Worm (Caenorhabditis elegans) whole organism, L1 larva: ENCODE data around the gene phf-15.

Experiments
- ceh-82 ChIP-seq, 3 experiments: fragments of 150-350 bp in 1 of 3; sonication (generic microtip) in 2 of 3; optimal IDR thresholded peaks; 2 replicates each; lab custom pipeline; 2014 to 2017; ENCODE audit warnings: missing biosample characterization in 3 of 3, missing genetic modification characterization in 3 of 3
- ceh-88 ChIP-seq: fragments of 200-800 bp; sonication (Bioruptor generic); IDR thresholded peaks from 2 replicates; pipeline ENCODE4 v1.3.6; 2022; ENCODE audit warnings: missing genetic modification characterization, missing compliant biosample characterization
- egl-27 ChIP-seq, 2 experiments: fragments of 150-350 bp in 1 of 2; sonication (generic microtip); optimal IDR thresholded peaks; 3 replicates each; lab custom pipeline; 2017 to 2018; ENCODE audit warnings: missing biosample characterization in 2 of 2, missing genetic modification characterization in 2 of 2, missing genetic modification reagents in 2 of 2
- elt-3 ChIP-seq, 6 experiments: fragments of 150-350 bp in 1 of 6; sonication (generic microtip); optimal IDR thresholded peaks; 2 replicates each; lab custom pipeline; 2017 to 2018; ENCODE audit warnings: missing biosample characterization in 6 of 6, missing genetic modification characterization in 6 of 6, inconsistent platforms in 1 of 6
- fkh-10 ChIP-seq: sonication (generic microtip); optimal IDR thresholded peaks from 2 replicates; lab custom pipeline; 2017; ENCODE audit warnings: missing biosample characterization, missing genetic modification reagents, missing genetic modification characterization
- lin-13 ChIP-seq: fragments of 150-350 bp; optimal IDR thresholded peaks from 2 replicates; lab custom pipeline; 2014; ENCODE audit warnings: missing biosample characterization, missing genetic modification reagents, missing genetic modification characterization
- lin-15B ChIP-seq: fragments of 150-350 bp; sonication (generic microtip); optimal IDR thresholded peaks from 3 replicates; lab custom pipeline; 2014; ENCODE audit warnings: missing biosample characterization, missing genetic modification characterization
- lin-39 ChIP-seq: fragments of 150-350 bp; optimal IDR thresholded peaks from 2 replicates; lab custom pipeline; 2014; ENCODE audit warnings: missing biosample characterization, missing genetic modification reagents, missing genetic modification characterization
- rnt-1 ChIP-seq: sonication (generic microtip); optimal IDR thresholded peaks from 2 replicates; lab custom pipeline; 2016; ENCODE audit warnings: mild to moderate bottlenecking, missing genetic modification characterization, moderate library complexity, missing compliant biosample characterization
- tlp-1 ChIP-seq: fragments of 150-350 bp; optimal IDR thresholded peaks from 2 replicates; lab custom pipeline; 2014; ENCODE audit warnings: missing biosample characterization, missing genetic modification characterization
- unc-62 ChIP-seq: fragments of 150-350 bp; optimal IDR thresholded peaks from 2 replicates; lab custom pipeline; 2014; ENCODE audit warnings: missing biosample characterization, missing genetic modification reagents, missing genetic modification characterization
- ztf-4 ChIP-seq: fragments of 150-350 bp; optimal IDR thresholded peaks from 2 replicates; lab custom pipeline; 2014; ENCODE audit warnings: missing biosample characterization, missing genetic modification characterization

DNA sequence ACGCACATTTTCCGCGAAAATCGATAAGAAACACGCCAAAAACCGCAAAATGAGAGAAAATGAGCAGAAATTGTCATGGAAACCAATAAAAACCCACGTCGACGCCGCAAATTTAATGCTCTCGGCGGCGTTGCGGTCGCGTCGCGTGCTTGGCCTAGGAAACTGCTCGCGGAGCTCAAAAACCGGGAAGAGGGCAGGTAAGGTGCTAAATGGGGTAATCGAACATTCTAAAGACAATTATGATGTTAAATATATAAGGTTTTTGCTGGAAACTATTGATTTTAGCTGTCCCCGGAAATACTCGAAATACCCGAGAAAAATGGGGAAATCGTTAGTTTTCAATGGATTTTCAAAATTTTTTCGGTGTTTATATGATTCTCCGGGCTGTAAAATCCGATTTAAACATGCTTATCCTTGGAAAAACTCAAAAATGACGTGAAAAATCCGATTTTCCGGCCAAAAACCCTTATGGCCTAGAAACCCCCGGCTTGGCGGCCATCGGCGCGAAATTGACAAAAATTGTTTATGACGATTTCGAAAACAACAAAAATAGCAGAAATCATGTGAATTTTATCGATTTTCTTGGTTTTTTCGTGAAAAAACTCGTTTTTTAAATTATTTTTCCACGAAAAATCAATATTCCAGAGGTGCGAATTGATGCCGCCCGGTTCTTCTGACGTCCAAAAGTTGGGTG, at the start of gene phf-15:
- TF ChIP-seq unc-62 (GFP tag; lab: Kevin White, UChicago) (no peak), egl-27 (tag; optimal IDR thresholded peaks at IDR 0.05; lab: Kevin White, UChicago) (no peak), fkh-10 (GFP tag; lab: Kevin White, UChicago) (no peak), rnt-1 (tag; lab: Kevin White, UChicago) (no peak), lin-13 (GFP tag; lab: Kevin White, UChicago) (no peak), ztf-4 (tag; lab: Kevin White, UChicago) (no peak), lin-39 (tag; lab: Kevin White, UChicago) (no peak), lin-15B (tag; lab: Kevin White, UChicago) (no peak), ceh-82 (tag; optimal IDR thresholded peaks at IDR 0.05; lab: Kevin White, UChicago) (peak in 1 of 3 experiments; percentile 12), tlp-1 (tag; lab: Kevin White, UChicago) (no peak), elt-3 (tag; optimal IDR thresholded peaks at IDR 0.05; lab: Kevin White, UChicago) (no peak), ceh-88 (no peak)
